Worm (Caenorhabditis elegans) whole organism, midembryonic: Measurements from ENCODE around the gene fbxb-99.

ENCODE experiments used
- T22C8.4 ChIP-seq: fragments of 200-800 bp; sonication (Bioruptor generic); IDR thresholded peaks from 2 replicates; pipeline ENCODE4 v1.3.6; 2022; ENCODE audit warnings: missing genetic modification characterization, missing compliant biosample characterization
- cog-1 ChIP-seq: sonication (generic microtip); optimal IDR thresholded peaks from 2 replicates; lab custom pipeline; 2016; ENCODE audit warnings: missing genetic modification characterization, missing compliant biosample characterization
- flt-1 ChIP-seq: fragments of 200-800 bp; sonication (Bioruptor generic); IDR thresholded peaks from 2 replicates; pipeline ENCODE4 v1.3.6; 2022; ENCODE audit warnings: missing genetic modification characterization, missing compliant biosample characterization
- klf-2 ChIP-seq: fragments of 200-800 bp; sonication (Bioruptor generic); conservative IDR thresholded peaks from 2 replicates; pipeline ENCODE4 v1.3.6; 2022; ENCODE audit warnings: missing genetic modification reagents, missing genetic modification characterization, missing compliant biosample characterization
- med-1 ChIP-seq: sonication (generic microtip); optimal IDR thresholded peaks from 2 replicates; lab custom pipeline; 2017; ENCODE audit warnings: missing genetic modification characterization, mild to moderate bottlenecking, missing compliant biosample characterization, antibody characterized with exemption, missing genetic modification reagents; ENCODE audit not compliant: insufficient read depth
- ref-1 ChIP-seq: fragments of 200-800 bp; sonication (Bioruptor generic); conservative IDR thresholded peaks from 2 replicates; pipeline ENCODE4 v1.3.6; 2022; ENCODE audit warnings: missing genetic modification reagents, missing genetic modification characterization, missing compliant biosample characterization
- tab-1 ChIP-seq: fragments of 200-800 bp; sonication (Bioruptor generic); IDR thresholded peaks from 2 replicates; pipeline ENCODE4 v1.3.6; 2022; ENCODE audit warnings: missing genetic modification characterization, missing compliant biosample characterization
- ztf-23 ChIP-seq: fragments of 200-800 bp; sonication (Bioruptor generic); IDR thresholded peaks from 2 replicates; pipeline ENCODE4 v1.3.6; 2022; ENCODE audit warnings: missing genetic modification reagents, missing genetic modification characterization, missing compliant biosample characterization
- ztf-29 ChIP-seq: fragments of 200-800 bp; sonication (Bioruptor generic); IDR thresholded peaks from 2 replicates; pipeline ENCODE4 v1.3.6; 2022; ENCODE audit warnings: missing genetic modification reagents, missing genetic modification characterization, missing compliant biosample characterization

Gene fbxb-99

ce11 chrII:3815445-3816208, 22.4 kb upstream of the fbxb-99 start:
- TF ChIP-seq ref-1 (GFP tag; lab: Robert Waterston, UW) (no peak), klf-2 (GFP tag; lab: Robert Waterston, UW) (no peak), cog-1 (tag; lab: Kevin White, UChicago) (no peak), T22C8.4 (no peak), tab-1 (GFP tag; lab: Robert Waterston, UW) (no peak), ztf-23 (GFP tag; lab: Robert Waterston, UW) (no peak), ztf-29 (no peak), flt-1 (GFP tag; lab: Robert Waterston, UW) (no peak), med-1 (GFP tag; lab: Kevin White, UChicago) (no peak)

ce11 chrII:3811816-3812332, 18.6 kb upstream of the fbxb-99 start, which contains the start of gene lido-15:
Gene lido-15, plus strand, starts transcription at chrII:3812282.
- TF ChIP-seq ztf-29 = no peak
- no peak for TF ChIP-seq tab-1 (GFP tag; lab: Robert Waterston, UW)
- TF ChIP-seq T22C8.4 = no peak
- TF ChIP-seq klf-2 (GFP tag; lab: Robert Waterston, UW) = no peak
- TF ChIP-seq ztf-23 (GFP tag; lab: Robert Waterston, UW) = no peak
- TF ChIP-seq cog-1 (tag; lab: Kevin White, UChicago) = no peak
- no peak for TF ChIP-seq med-1 (GFP tag; lab: Kevin White, UChicago)
- TF ChIP-seq flt-1 (GFP tag; lab: Robert Waterston, UW) = no peak
- no peak for TF ChIP-seq ref-1 (GFP tag; lab: Robert Waterston, UW)

- TF ChIP-seq T22C8.4 (no peak), cog-1 (tag; lab: Kevin White, UChicago) (peak; percentile 54), klf-2 (GFP tag; lab: Robert Waterston, UW) (no peak), med-1 (GFP tag; lab: Kevin White, UChicago) (no peak), tab-1 (GFP tag; lab: Robert Waterston, UW) (no peak)
These were observed 17.3 kb upstream of the fbxb-99 start for ce11 chrII:3810550-3810949.

ce11 chrII:3808643-3809042, 15.4 kb upstream of the fbxb-99 start:
- TF ChIP-seq med-1 (GFP tag; lab: Kevin White, UChicago) (no peak), klf-2 (GFP tag; lab: Robert Waterston, UW) (no peak), ztf-29 (no peak), T22C8.4 (no peak), tab-1 (GFP tag; lab: Robert Waterston, UW) (no peak), flt-1 (GFP tag; lab: Robert Waterston, UW) (no peak), ref-1 (GFP tag; lab: Robert Waterston, UW) (no peak), cog-1 (tag; lab: Kevin White, UChicago) (no peak), ztf-23 (GFP tag; lab: Robert Waterston, UW) (no peak)

- TF ChIP-seq med-1 (GFP tag; lab: Kevin White, UChicago) (peak; percentile 65), ztf-23 (GFP tag; lab: Robert Waterston, UW) (peak; percentile 50; the same call in 1 of the 2 replicates), flt-1 (GFP tag; lab: Robert Waterston, UW) (0 out of 2 replicates have a peak, but pooled peaks have one; percentile 18), T22C8.4 (no peak)
These were observed 14.9 kb upstream of the fbxb-99 start, which contains the start of gene F54D10.5 for ce11 chrII:3808104-3808503. Gene F54D10.5, minus strand, starts transcription at chrII:3808177.

ce11 chrII:3806964-3807363, 13.7 kb upstream of the fbxb-99 start, which contains the start of gene F54D10.4:
Gene F54D10.4, minus strand, starts transcription at chrII:3807064.
- no peak for TF ChIP-seq T22C8.4

ce11 chrII:3805518-3805917, 12.3 kb upstream of the fbxb-99 start:
- TF ChIP-seq T22C8.4 = no peak
- TF ChIP-seq ztf-23 (GFP tag; lab: Robert Waterston, UW) = no peak
- TF ChIP-seq cog-1 (tag; lab: Kevin White, UChicago) = no peak

ce11 chrII:3803219-3803618, 10.0 kb upstream of the fbxb-99 start, which contains the start of gene ins-32:
Gene ins-32, minus strand, starts transcription at chrII:3803319.
- TF ChIP-seq klf-2 (GFP tag; lab: Robert Waterston, UW) (no peak), ref-1 (GFP tag; lab: Robert Waterston, UW) (no peak), ztf-23 (GFP tag; lab: Robert Waterston, UW) (no peak), flt-1 (GFP tag; lab: Robert Waterston, UW) (no peak), cog-1 (tag; lab: Kevin White, UChicago) (no peak), T22C8.4 (no peak), tab-1 (GFP tag; lab: Robert Waterston, UW) (no peak), ztf-29 (no peak), med-1 (GFP tag; lab: Kevin White, UChicago) (no peak)

ce11 chrII:3795323-3795722, 2.1 kb upstream of the fbxb-99 start, which contains the start of gene Y8A9A.2:
Gene Y8A9A.2, plus strand, starts transcription at chrII:3795623.
- TF ChIP-seq klf-2 (GFP tag; lab: Robert Waterston, UW) (no peak), tab-1 (GFP tag; lab: Robert Waterston, UW) (no peak), ztf-29 (no peak), T22C8.4 (no peak), cog-1 (tag; lab: Kevin White, UChicago) (no peak)
